Worm (Caenorhabditis elegans): Measurements from ENCODE around the gene C06E1.11.

C06E1.11 gene

DNA sequence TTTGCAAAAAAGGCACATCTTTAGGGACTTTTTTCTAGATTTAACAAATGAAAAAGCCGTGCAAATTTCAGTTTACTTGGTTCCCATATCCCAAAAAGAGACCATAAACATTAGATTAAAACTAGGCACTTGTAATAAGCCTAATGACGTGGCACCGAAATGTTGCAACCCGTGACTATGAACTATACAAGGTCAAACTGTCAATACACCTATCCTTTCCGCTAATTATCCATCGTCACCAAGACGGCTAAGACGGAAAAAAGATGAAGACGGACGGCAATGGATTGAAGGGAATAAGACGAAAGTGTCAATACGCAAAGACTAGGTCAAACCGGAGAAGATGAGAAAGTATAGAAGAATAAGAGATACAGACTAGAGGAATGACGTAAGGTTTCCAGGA, 17.5 kb downstream of the C06E1.11 start (continued):
- TF ChIP-seq lin-11 (tag; optimal IDR thresholded peaks at IDR 0.05): no peak
- TF ChIP-seq C34F6.9 (tag; optimal IDR thresholded peaks at IDR 0.05): no peak

DNA sequence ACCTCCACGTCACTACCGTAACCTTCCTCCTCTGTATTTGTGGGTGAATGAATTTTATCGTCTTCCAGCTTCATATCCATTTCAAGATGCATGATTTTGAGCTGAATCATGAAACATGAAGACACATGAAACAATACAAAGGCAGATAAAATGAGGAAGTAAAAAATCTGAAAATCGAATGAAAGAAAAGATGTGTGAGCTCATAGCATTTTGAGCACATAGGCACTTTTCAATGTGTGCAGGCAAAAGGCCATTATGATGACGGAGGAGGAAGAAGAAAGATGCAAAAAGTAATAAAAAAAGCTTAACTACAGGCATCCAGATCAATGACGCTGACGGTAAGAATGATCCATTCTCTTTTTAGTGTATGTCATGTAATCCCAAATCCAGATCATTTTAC, 18.7 kb downstream of the C06E1.11 start, which contains the start of gene ztf-30:
Gene ztf-30 (minus strand): TSS at position 101 of the 400 bp plus-strand sequence.
- no peak for TF ChIP-seq lsy-2 (tag; optimal IDR thresholded peaks at IDR 0.05)
- TF ChIP-seq nhr-6 (tag; optimal IDR thresholded peaks at IDR 0.05): no peak
- TF ChIP-seq fos-1 (tag; optimal IDR thresholded peaks at IDR 0.05): no peak
- no peak for TF ChIP-seq nhr-12 (tag; optimal IDR thresholded peaks at IDR 0.05)
- TF ChIP-seq nhr-10 (tag; optimal IDR thresholded peaks at IDR 0.05): no peak
- TF ChIP-seq zag-1 (tag; optimal IDR thresholded peaks at IDR 0.05): no peak
- no peak for TF ChIP-seq nhr-77 (tag; optimal IDR thresholded peaks at IDR 0.05)

DNA sequence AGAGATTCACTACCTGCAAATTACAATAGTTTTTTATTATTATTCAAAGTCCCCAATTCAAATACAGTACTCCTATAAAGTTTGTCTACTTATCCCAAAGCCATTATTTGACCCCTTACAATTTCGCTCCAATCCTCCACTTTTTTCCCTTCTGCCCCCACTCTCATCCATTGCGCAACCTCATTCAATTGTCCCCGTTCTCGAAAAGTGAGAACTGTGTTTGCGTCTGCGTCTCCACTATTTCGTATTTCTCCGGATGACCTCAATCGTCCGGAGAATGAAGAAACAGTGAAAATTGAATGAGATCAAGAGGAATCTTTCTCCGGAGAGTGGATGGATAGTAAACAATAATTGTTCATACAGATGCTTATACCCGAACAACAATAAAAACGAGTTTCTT, 19.8 kb downstream of the C06E1.11 start:
- TF ChIP-seq alr-1 (tag; optimal IDR thresholded peaks at IDR 0.05): no peak
- TF ChIP-seq mdl-1 (tag; optimal IDR thresholded peaks at IDR 0.05): no peak
- TF ChIP-seq ZK546.5 (tag; optimal IDR thresholded peaks at IDR 0.05): no peak
- no peak for TF ChIP-seq lin-13 (GFP tag; optimal IDR thresholded peaks at IDR 0.05)
- TF ChIP-seq mbf-1 (tag; optimal IDR thresholded peaks at IDR 0.05): no peak

DNA sequence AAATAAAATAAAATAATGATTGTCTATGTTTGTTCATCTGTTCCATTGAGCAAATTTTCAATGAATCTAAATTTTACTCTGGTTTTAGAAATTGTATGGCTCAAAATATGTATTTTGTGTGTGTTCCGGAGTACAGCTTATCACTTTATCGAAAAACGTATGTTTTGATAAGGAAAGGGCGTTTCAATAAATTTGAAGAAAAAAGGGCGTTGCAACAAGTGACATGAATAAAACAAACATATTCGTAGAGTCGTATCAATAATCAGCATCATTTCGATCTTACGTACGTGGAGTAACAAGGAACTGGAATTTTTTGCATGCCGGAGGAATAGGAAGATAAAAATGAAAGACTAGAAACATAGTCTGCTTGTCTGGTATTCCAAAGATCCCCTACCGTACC, 22.4 kb downstream of the C06E1.11 start:
- peak; percentile 1 for TF ChIP-seq crh-2 (tag; optimal IDR thresholded peaks at IDR 0.05)
- peak; percentile 55 for TF ChIP-seq sma-9 (GFP tag; optimal IDR thresholded peaks at IDR 0.05)
- TF ChIP-seq sma-9 (tag; optimal IDR thresholded peaks at IDR 0.05): no peak
- TF ChIP-seq R02D3.7 (tag; optimal IDR thresholded peaks at IDR 0.05): no peak
- no peak for TF ChIP-seq zag-1 (tag; optimal IDR thresholded peaks at IDR 0.05)
- TF ChIP-seq mab-5 (tag; optimal IDR thresholded peaks at IDR 0.05): no peak
- TF ChIP-seq nhr-129 (tag; optimal IDR thresholded peaks at IDR 0.05): no peak
- no peak for TF ChIP-seq nhr-6 (tag; optimal IDR thresholded peaks at IDR 0.05)
- TF ChIP-seq unc-62 (GFP tag; optimal IDR thresholded peaks at IDR 0.05): no peak
- no peak for TF ChIP-seq ztf-11 (tag; optimal IDR thresholded peaks at IDR 0.05)
- peak; percentile 90 for TF ChIP-seq fos-1 (tag; optimal IDR thresholded peaks at IDR 0.05)
- TF ChIP-seq egl-27 (tag; optimal IDR thresholded peaks at IDR 0.05): no peak
- TF ChIP-seq mbf-1 (tag; optimal IDR thresholded peaks at IDR 0.05): no peak
- no peak for TF ChIP-seq lin-13 (GFP tag; optimal IDR thresholded peaks at IDR 0.05)
- no peak for TF ChIP-seq lsy-2 (tag; optimal IDR thresholded peaks at IDR 0.05)
- TF ChIP-seq sma-3 (GFP tag; optimal IDR thresholded peaks at IDR 0.05): no peak
- no peak for TF ChIP-seq lin-11 (tag; optimal IDR thresholded peaks at IDR 0.05)
- TF ChIP-seq ceh-16 (tag; optimal IDR thresholded peaks at IDR 0.05): no peak
- no peak for TF ChIP-seq nhr-237 (tag; optimal IDR thresholded peaks at IDR 0.05)

DNA sequence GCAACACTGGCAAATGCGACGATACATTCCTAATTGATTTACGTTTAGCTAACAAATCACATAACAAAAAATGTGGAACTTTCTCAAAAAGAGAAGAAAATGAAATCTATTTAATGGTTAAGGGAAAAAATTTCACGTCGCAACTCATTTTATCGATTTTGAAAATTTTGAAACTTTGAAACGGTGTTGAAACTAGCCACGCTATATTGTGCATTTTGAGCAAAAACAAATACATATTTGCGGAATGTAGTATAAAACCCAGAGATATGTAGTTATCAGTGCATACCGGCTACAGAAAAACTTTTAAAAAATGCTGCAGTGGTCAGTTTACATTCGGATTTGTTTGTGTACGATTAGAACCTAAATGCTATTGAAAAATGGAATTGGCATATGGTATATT, 22.9 kb downstream of the C06E1.11 start, which contains the start of gene C06E1.7:
Gene C06E1.7 (minus strand): TSS at position 101 of the 400 bp plus-strand sequence.
- TF ChIP-seq nhr-12 (tag; optimal IDR thresholded peaks at IDR 0.05) (no peak), mab-5 (tag; optimal IDR thresholded peaks at IDR 0.05) (no peak), Y55F3AM.14 (GFP tag; optimal IDR thresholded peaks at IDR 0.05) (no peak), egl-27 (tag; optimal IDR thresholded peaks at IDR 0.05) (no peak), snpc-4 (tag; optimal IDR thresholded peaks at IDR 0.05) (no peak), C34F6.9 (tag; optimal IDR thresholded peaks at IDR 0.05) (no peak), nhr-21 (tag; optimal IDR thresholded peaks at IDR 0.05) (no peak), lin-13 (GFP tag; optimal IDR thresholded peaks at IDR 0.05) (no peak), skn-1 (tag; optimal IDR thresholded peaks at IDR 0.05) (no peak), sem-4 (tag; optimal IDR thresholded peaks at IDR 0.05) (no peak), unc-55 (GFP tag; optimal IDR thresholded peaks at IDR 0.05) (no peak)

DNA sequence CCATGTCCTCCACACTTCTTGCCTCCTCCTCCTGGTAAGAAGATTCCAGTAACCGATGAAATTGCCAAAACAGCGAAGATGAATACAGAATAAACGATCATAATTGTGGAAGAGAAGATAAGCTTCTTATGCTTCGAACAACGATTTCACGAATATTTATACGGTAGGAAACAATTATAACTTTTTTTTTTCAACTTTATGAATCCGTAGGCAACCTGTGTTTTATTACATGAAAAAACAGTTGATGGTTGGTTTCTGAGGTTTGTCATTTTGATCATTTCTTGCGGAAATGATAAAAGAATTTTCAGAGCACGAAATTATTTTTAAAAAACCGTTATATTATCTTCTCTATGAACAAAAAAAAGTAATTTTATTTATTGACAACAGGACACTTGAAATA, 25.6 kb downstream of the C06E1.11 start, which contains the start of gene fipr-16:
Gene fipr-16 (minus strand): TSS at position 101 of the 400 bp plus-strand sequence.
- TF ChIP-seq ztf-11 (tag; optimal IDR thresholded peaks at IDR 0.05) (no peak), F13H6.1 (tag; optimal IDR thresholded peaks at IDR 0.05) (no peak), mbf-1 (tag; optimal IDR thresholded peaks at IDR 0.05) (no peak), skn-1 (tag; optimal IDR thresholded peaks at IDR 0.05) (no peak), unc-39 (tag; optimal IDR thresholded peaks at IDR 0.05) (no peak), nhr-10 (tag; optimal IDR thresholded peaks at IDR 0.05) (no peak), crh-2 (tag; optimal IDR thresholded peaks at IDR 0.05) (no peak), nhr-25 (tag; optimal IDR thresholded peaks at IDR 0.05) (no peak), elt-3 (tag; optimal IDR thresholded peaks at IDR 0.05) (no peak), ztf-4 (tag; optimal IDR thresholded peaks at IDR 0.05) (no peak), nhr-237 (tag; optimal IDR thresholded peaks at IDR 0.05) (no peak), peb-1 (tag; optimal IDR thresholded peaks at IDR 0.05) (no peak), sma-3 (GFP tag; optimal IDR thresholded peaks at IDR 0.05) (no peak), mab-5 (tag; optimal IDR thresholded peaks at IDR 0.05) (no peak), nhr-11 (tag; optimal IDR thresholded peaks at IDR 0.05) (no peak), nhr-21 (tag; optimal IDR thresholded peaks at IDR 0.05) (no peak), snpc-4 (tag; optimal IDR thresholded peaks at IDR 0.05) (no peak), ceh-82 (tag; optimal IDR thresholded peaks at IDR 0.05) (no peak), gmeb-1 (tag; optimal IDR thresholded peaks at IDR 0.05) (no peak)

Measured in whole organism, L2 larva.